Fruit fly (Drosophila melanogaster): ENCODE data around the gene FoxP.
A peak's percentile ranks its signal among the peaks of the same experiment; 100 is the strongest.

The FoxP gene

dm6 chr3R:9767620-9768592 lies 37.2 kb upstream of the FoxP start, which contains the start of gene Naa80 (continued):
- TF ChIP-seq CG1602 (GFP tag; optimal IDR thresholded peaks at IDR 0.05) (peak; percentile 21), Jarid2 (GFP tag; optimal IDR thresholded peaks at IDR 0.05) (no peak), CG9876 (GFP tag; optimal IDR thresholded peaks at IDR 0.05) (peak; percentile 76), wek (GFP tag; optimal IDR thresholded peaks at IDR 0.05) (no peak), Nf-YB (GFP tag; optimal IDR thresholded peaks at IDR 0.05) (no peak), cad (GFP tag; optimal IDR thresholded peaks at IDR 0.05) (no peak), dmrt99B (tag; optimal IDR thresholded peaks at IDR 0.05) (no peak), CG7963 (GFP tag; IDR thresholded peaks at IDR 0.05; ENCODE audit: partially characterized antibody) (no peak), Optix (GFP tag; IDR thresholded peaks at IDR 0.05) (no peak), CG17328 (GFP tag; IDR thresholded peaks at IDR 0.05) (no peak; the same call in 1 of the 2 replicates), cwo (GFP tag; optimal IDR thresholded peaks at IDR 0.05) (peak; percentile 25), az2 (GFP tag; optimal IDR thresholded peaks at IDR 0.05) (peak; percentile 44), bsh (GFP tag; optimal IDR thresholded peaks at IDR 0.05) (peak in 1 of 2 experiments; percentile 35), Pdp1 (GFP tag; optimal IDR thresholded peaks at IDR 0.05) (peak; percentile 54 to 73), aop (GFP tag; IDR thresholded peaks at IDR 0.05) (no peak), sens-2 (GFP tag; IDR thresholded peaks at IDR 0.05) (no peak), croc (GFP tag; conservative IDR thresholded peaks at IDR 0.05) (no peak), CG1832 (GFP tag; optimal IDR thresholded peaks at IDR 0.05) (no peak), Antp (GFP tag; optimal IDR thresholded peaks at IDR 0.05) (peak; percentile 89), scrt (GFP tag; optimal IDR thresholded peaks at IDR 0.05) (no peak), pho (GFP tag; optimal IDR thresholded peaks at IDR 0.05) (peak; percentile 76), Adf1 (GFP tag; IDR thresholded peaks at IDR 0.05) (peak; percentile 67), CG8924 (tag; optimal IDR thresholded peaks at IDR 0.05) (peak; percentile 60), tll (GFP tag; optimal IDR thresholded peaks at IDR 0.05) (peak in 1 of 2 experiments; percentile 32), CG16813 (GFP tag; IDR thresholded peaks at IDR 0.05; ENCODE audit: partially characterized antibody) (peak; percentile 46; the same call in 1 of the 3 replicates), cas (GFP tag; IDR thresholded peaks at IDR 0.05) (peak; percentile 26; the same call in 1 of the 2 replicates), CG11695 (GFP tag; IDR thresholded peaks at IDR 0.05) (no peak), CG1529 (GFP tag; optimal IDR thresholded peaks at IDR 0.05) (no peak), CG2712 (tag; optimal IDR thresholded peaks at IDR 0.05) (peak; percentile 35), CG1792 (GFP tag; optimal IDR thresholded peaks at IDR 0.05) (peak; percentile 25), CG9609 (GFP tag; optimal IDR thresholded peaks at IDR 0.05) (peak; percentile 78), CG12155 (GFP tag; optimal IDR thresholded peaks at IDR 0.05) (peak; percentile 74), CG2889 (GFP tag; IDR thresholded peaks at IDR 0.05) (0 out of 3 replicates have a peak, but pooled peaks have one; percentile 10), CG17568 (GFP tag; optimal IDR thresholded peaks at IDR 0.05) (no peak), lov (optimal IDR thresholded peaks at IDR 0.05) (no peak), lov (GFP tag; IDR thresholded peaks at IDR 0.05) (peak; percentile 26; the same call in 1 of the 3 replicates), Dek (tag; optimal IDR thresholded peaks at IDR 0.05) (peak; percentile 34), Dref (GFP tag; IDR thresholded peaks at IDR 0.05) (peak; percentile 50), Hand (GFP tag; optimal IDR thresholded peaks at IDR 0.05) (no peak), CG15073 (GFP tag; optimal IDR thresholded peaks at IDR 0.05) (no peak), CG8388 (GFP tag; optimal IDR thresholded peaks at IDR 0.05) (peak; percentile 23), lola (GFP tag; optimal IDR thresholded peaks at IDR 0.05) (no peak), CG12391 (tag; optimal IDR thresholded peaks at IDR 0.05) (peak; percentile 38), usp (GFP tag; optimal IDR thresholded peaks at IDR 0.05) (no peak), dpn (GFP tag; optimal IDR thresholded peaks at IDR 0.05) (peak; percentile 77), Xbp1 (GFP tag; optimal IDR thresholded peaks at IDR 0.05) (peak; percentile 73), ab (GFP tag; optimal IDR thresholded peaks at IDR 0.05) (no peak)
